Worm (Caenorhabditis elegans): ENCODE data around the gene F45E6.1.

DNA sequence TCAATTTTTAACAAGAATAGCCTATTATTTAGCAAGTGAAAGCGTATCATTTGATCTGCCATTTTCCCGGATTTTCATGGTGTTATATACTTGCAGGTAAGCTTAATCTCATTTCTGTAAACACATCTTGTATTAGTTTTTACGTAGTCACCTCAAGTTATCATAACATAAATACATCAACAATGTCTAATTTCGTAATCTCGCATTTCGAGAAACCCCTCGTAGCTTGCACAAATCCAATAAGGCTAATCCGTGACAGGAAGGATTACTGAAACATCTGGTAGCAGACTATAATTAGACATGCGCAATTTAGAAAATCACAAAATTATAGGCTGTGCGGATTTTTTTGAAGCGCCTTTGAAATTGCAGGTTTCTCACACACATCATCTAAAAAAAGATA lies 47.3 kb upstream of the F45E6.1 start:
- TF ChIP-seq unc-98 (GFP tag; IDR thresholded peaks at IDR 0.05) = no peak
- TF ChIP-seq mdl-1 (tag; optimal IDR thresholded peaks at IDR 0.05) = no peak
- TF ChIP-seq unc-62 (GFP tag; optimal IDR thresholded peaks at IDR 0.05) = no peak
- TF ChIP-seq pqm-1 (tag; optimal IDR thresholded peaks at IDR 0.05) = no peak
- TF ChIP-seq lin-13 (GFP tag; optimal IDR thresholded peaks at IDR 0.05) = no peak
- TF ChIP-seq nhr-77 (tag; optimal IDR thresholded peaks at IDR 0.05) = no peak

Measured in whole organism, L1 larva.